Worm (Caenorhabditis elegans) whole organism, L2 larva: ENCODE measurements around the gene T18D3.1.
A peak's percentile ranks its signal among the peaks of the same experiment; 100 is the strongest.

Experiments used
- C34F6.9 ChIP-seq: fragments of 150-350 bp; optimal IDR thresholded peaks from 2 replicates; lab custom pipeline; 2014; ENCODE audit warnings: missing biosample characterization, missing genetic modification characterization
- F13H6.1 ChIP-seq: sonication (generic microtip); optimal IDR thresholded peaks from 2 replicates; lab custom pipeline; 2016; ENCODE audit warnings: missing genetic modification characterization, missing compliant biosample characterization
- R02D3.7 ChIP-seq: fragments of 150-350 bp; optimal IDR thresholded peaks from 2 replicates; lab custom pipeline; 2014; ENCODE audit warnings: missing biosample characterization, missing genetic modification characterization
- Y55F3AM.14 ChIP-seq: fragments of 200-800 bp; sonication (Bioruptor generic); optimal IDR thresholded peaks from 2 replicates; lab custom pipeline; 2018; ENCODE audit warnings: mild to moderate bottlenecking, missing genetic modification characterization, missing compliant biosample characterization
- ZK546.5 ChIP-seq: sonication (generic microtip); optimal IDR thresholded peaks from 2 replicates; lab custom pipeline; 2017; ENCODE audit warnings: missing biosample characterization, missing genetic modification characterization
- alr-1 ChIP-seq: fragments of 150-350 bp; optimal IDR thresholded peaks from 2 replicates; lab custom pipeline; 2014; ENCODE audit warnings: missing biosample characterization, missing genetic modification characterization
- aly-2 ChIP-seq: fragments of 150-350 bp; optimal IDR thresholded peaks from 2 replicates; lab custom pipeline; 2014; ENCODE audit warnings: missing biosample characterization, missing genetic modification characterization
- ama-1 ChIP-seq: fragments of 150-350 bp; optimal IDR thresholded peaks from 2 replicates; lab custom pipeline; 2018; ENCODE audit warnings: inconsistent platforms
- ceh-16 ChIP-seq: fragments of 150-350 bp; optimal IDR thresholded peaks from 2 replicates; lab custom pipeline; 2014; ENCODE audit warnings: missing biosample characterization, missing genetic modification characterization
- ceh-82 ChIP-seq: fragments of 150-350 bp; optimal IDR thresholded peaks from 2 replicates; lab custom pipeline; 2014; ENCODE audit warnings: missing biosample characterization, missing genetic modification characterization
- crh-2 ChIP-seq: sonication (generic microtip); optimal IDR thresholded peaks from 2 replicates; lab custom pipeline; 2017; ENCODE audit warnings: missing biosample characterization, missing genetic modification characterization
- dmd-4 ChIP-seq: sonication (generic microtip); optimal IDR thresholded peaks from 2 replicates; lab custom pipeline; 2017; ENCODE audit warnings: missing biosample characterization, missing genetic modification characterization
- egl-27 ChIP-seq: sonication (generic microtip); optimal IDR thresholded peaks from 3 replicates; lab custom pipeline; 2017; ENCODE audit warnings: missing biosample characterization, missing genetic modification reagents, missing genetic modification characterization
- elt-1 ChIP-seq: fragments of 150-350 bp; optimal IDR thresholded peaks from 2 replicates; lab custom pipeline; 2014; ENCODE audit warnings: missing biosample characterization, missing genetic modification characterization
- elt-3 ChIP-seq: sonication (generic microtip); optimal IDR thresholded peaks from 2 replicates; lab custom pipeline; 2017; ENCODE audit warnings: missing biosample characterization, missing genetic modification characterization
- fos-1 ChIP-seq: fragments of 150-350 bp; optimal IDR thresholded peaks from 2 replicates; lab custom pipeline; 2014; ENCODE audit warnings: missing biosample characterization, missing genetic modification characterization
- gmeb-1 ChIP-seq: fragments of 150-350 bp; optimal IDR thresholded peaks from 2 replicates; lab custom pipeline; 2014; ENCODE audit warnings: missing biosample characterization, missing genetic modification characterization
- lin-11 ChIP-seq: fragments of 150-350 bp; sonication (generic microtip); optimal IDR thresholded peaks from 2 replicates; lab custom pipeline; 2014; ENCODE audit warnings: missing biosample characterization, missing genetic modification characterization, inconsistent platforms, mixed read lengths
- lin-13 ChIP-seq: fragments of 150-350 bp; optimal IDR thresholded peaks from 2 replicates; lab custom pipeline; 2014; ENCODE audit warnings: missing biosample characterization, missing genetic modification reagents, missing genetic modification characterization
- lin-39 ChIP-seq: fragments of 150-350 bp; optimal IDR thresholded peaks from 2 replicates; lab custom pipeline; 2014; ENCODE audit warnings: missing biosample characterization, missing genetic modification reagents, missing genetic modification characterization
- lsy-2 ChIP-seq, 2 experiments: fragments of 150-350 bp in 1 of 2; sonication (generic microtip) in 1 of 2; optimal IDR thresholded peaks; 2 replicates each; lab custom pipeline; 2014 to 2017; ENCODE audit warnings: missing biosample characterization in 2 of 2, missing genetic modification characterization in 2 of 2
- mab-5 ChIP-seq: fragments of 150-350 bp; optimal IDR thresholded peaks from 2 replicates; lab custom pipeline; 2014; ENCODE audit warnings: missing biosample characterization, missing genetic modification characterization
- mbf-1 ChIP-seq: sonication (generic microtip); optimal IDR thresholded peaks from 2 replicates; lab custom pipeline; 2017; ENCODE audit warnings: missing biosample characterization, missing genetic modification characterization
- mdl-1 ChIP-seq, 2 experiments: fragments of 150-350 bp in 1 of 2; sonication (generic microtip) in 1 of 2; optimal IDR thresholded peaks; 2 replicates each; lab custom pipeline; 2017; ENCODE audit warnings: missing biosample characterization in 2 of 2, missing genetic modification characterization in 2 of 2
- nhr-10 ChIP-seq: sonication (generic microtip); optimal IDR thresholded peaks from 2 replicates; lab custom pipeline; 2017; ENCODE audit warnings: missing biosample characterization, missing genetic modification characterization
- nhr-11 ChIP-seq: fragments of 150-350 bp; optimal IDR thresholded peaks from 2 replicates; lab custom pipeline; 2014; ENCODE audit warnings: missing biosample characterization, missing genetic modification characterization
- nhr-12 ChIP-seq: fragments of 150-350 bp; optimal IDR thresholded peaks from 2 replicates; lab custom pipeline; 2014; ENCODE audit warnings: missing biosample characterization, missing genetic modification characterization
- nhr-129 ChIP-seq: fragments of 150-350 bp; optimal IDR thresholded peaks from 2 replicates; lab custom pipeline; 2014; ENCODE audit warnings: missing biosample characterization, missing genetic modification characterization
- nhr-21 ChIP-seq: fragments of 150-350 bp; optimal IDR thresholded peaks from 2 replicates; lab custom pipeline; 2014; ENCODE audit warnings: missing biosample characterization, missing genetic modification characterization
- nhr-23 ChIP-seq: fragments of 150-350 bp; optimal IDR thresholded peaks from 2 replicates; lab custom pipeline; 2014; ENCODE audit warnings: missing biosample characterization, missing genetic modification reagents, missing genetic modification characterization
- nhr-25 ChIP-seq: fragments of 150-350 bp; sonication (generic microtip); optimal IDR thresholded peaks from 3 replicates; lab custom pipeline; 2014; ENCODE audit warnings: missing biosample characterization, missing genetic modification characterization
- nhr-6 ChIP-seq: fragments of 150-350 bp; optimal IDR thresholded peaks from 2 replicates; lab custom pipeline; 2014; ENCODE audit warnings: missing biosample characterization, missing genetic modification characterization
- nhr-77 ChIP-seq: fragments of 150-350 bp; optimal IDR thresholded peaks from 2 replicates; lab custom pipeline; 2014; ENCODE audit warnings: missing biosample characterization, missing genetic modification characterization
- peb-1 ChIP-seq: fragments of 150-350 bp; optimal IDR thresholded peaks from 2 replicates; lab custom pipeline; 2014; ENCODE audit warnings: missing biosample characterization, missing genetic modification characterization
- sem-4 ChIP-seq: fragments of 150-350 bp; optimal IDR thresholded peaks from 2 replicates; lab custom pipeline; 2014; ENCODE audit warnings: missing biosample characterization, missing genetic modification reagents, missing genetic modification characterization
- skn-1 ChIP-seq: sonication (generic microtip); optimal IDR thresholded peaks from 2 replicates; lab custom pipeline; 2017; ENCODE audit warnings: missing biosample characterization, missing genetic modification characterization
- sma-3 ChIP-seq: sonication (generic microtip); optimal IDR thresholded peaks from 2 replicates; lab custom pipeline; 2016; ENCODE audit warnings: missing genetic modification reagents, missing genetic modification characterization, missing compliant biosample characterization
- snpc-4 ChIP-seq: fragments of 150-350 bp; optimal IDR thresholded peaks from 2 replicates; lab custom pipeline; 2014; ENCODE audit warnings: missing biosample characterization, missing genetic modification characterization
- unc-55 ChIP-seq: fragments of 150-350 bp; sonication (generic microtip); optimal IDR thresholded peaks from 3 replicates; lab custom pipeline; 2014; ENCODE audit warnings: missing biosample characterization, missing genetic modification reagents, missing genetic modification characterization
- zag-1 ChIP-seq: fragments of 150-350 bp; optimal IDR thresholded peaks from 2 replicates; lab custom pipeline; 2014; ENCODE audit warnings: missing biosample characterization, missing genetic modification characterization
- ztf-1 ChIP-seq: fragments of 200-800 bp; sonication (Bioruptor generic); conservative IDR thresholded peaks from 2 replicates; pipeline ENCODE4 v1.3.6; 2022; ENCODE audit warnings: missing genetic modification characterization, missing compliant biosample characterization
- ztf-11 ChIP-seq: sonication (generic microtip); optimal IDR thresholded peaks from 2 replicates; lab custom pipeline; 2017; ENCODE audit warnings: missing biosample characterization, missing genetic modification characterization
- ztf-4 ChIP-seq: fragments of 150-350 bp; optimal IDR thresholded peaks from 2 replicates; lab custom pipeline; 2014; ENCODE audit warnings: missing biosample characterization, missing genetic modification characterization

The T18D3.1 gene

DNA sequence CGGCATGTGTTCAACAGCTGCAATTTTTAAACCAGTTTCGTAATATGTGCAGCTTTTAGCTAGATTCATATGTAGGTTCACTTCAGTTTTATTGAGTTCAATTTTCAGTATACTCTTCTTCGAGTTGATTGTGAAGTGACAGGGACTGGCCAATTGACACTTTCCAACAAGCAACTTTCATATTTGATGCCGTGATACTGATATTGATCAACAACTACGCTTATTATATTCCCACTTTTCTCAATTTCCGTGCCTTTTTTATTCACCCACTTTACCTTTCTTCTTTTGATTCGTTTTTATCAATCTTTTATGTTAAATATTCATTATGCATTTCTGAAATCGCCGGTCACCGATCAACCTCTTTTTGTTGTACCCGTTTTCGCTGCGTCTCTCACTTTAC is 29.5 kb downstream of the T18D3.1 start:
- TF ChIP-seq snpc-4 (tag; lab: Kevin White, UChicago), result no peak
- TF ChIP-seq, all 48 proteins: peak for 0

DNA sequence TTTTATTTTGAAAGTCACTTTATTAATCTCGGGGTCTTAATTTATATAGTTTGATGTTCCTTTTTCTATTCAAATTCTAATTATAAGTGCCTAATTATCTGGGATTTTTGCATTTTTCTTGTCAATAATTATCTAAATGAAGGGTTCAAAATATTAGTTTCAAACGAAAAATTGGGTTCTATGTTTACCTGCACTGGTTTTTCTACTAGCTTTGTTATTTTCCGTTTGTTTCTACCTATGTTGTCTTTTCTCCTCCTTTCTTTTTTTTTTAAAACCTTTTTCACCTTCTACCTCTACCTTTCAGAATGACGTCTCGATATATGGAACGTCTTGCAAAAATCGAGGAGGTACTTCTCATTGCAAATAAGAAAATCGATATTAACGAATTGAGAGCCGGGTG is 30.2 kb downstream of the T18D3.1 start, which contains the start of gene tbc-13:
Gene tbc-13 (plus strand): TSS at position 301 of the 400 bp plus-strand sequence.
- no peak for TF ChIP-seq gmeb-1 (tag; lab: Kevin White, UChicago)
- no peak for TF ChIP-seq mdl-1 (tag; optimal IDR thresholded peaks at IDR 0.05; lab: Kevin White, UChicago)
- no peak for TF ChIP-seq zag-1 (tag; lab: Kevin White, UChicago)
- TF ChIP-seq nhr-23, result no peak
- TF ChIP-seq aly-2 (tag; lab: Kevin White, UChicago), result no peak
- no peak for TF ChIP-seq ztf-1 (GFP tag; lab: Robert Waterston, UW)
- no peak for TF ChIP-seq snpc-4 (tag; lab: Kevin White, UChicago)
- TF ChIP-seq peb-1, result no peak
- TF ChIP-seq R02D3.7 (tag; lab: Kevin White, UChicago), result no peak
- TF ChIP-seq elt-1 (tag; lab: Kevin White, UChicago), result no peak
- no peak for TF ChIP-seq sma-3 (GFP tag; lab: Kevin White, UChicago)
- TF ChIP-seq sem-4 (tag; lab: Kevin White, UChicago), result no peak
- TF ChIP-seq Y55F3AM.14 (GFP tag; lab: Kevin White, UChicago), result no peak
- TF ChIP-seq ceh-16 (tag; lab: Kevin White, UChicago), result no peak

DNA sequence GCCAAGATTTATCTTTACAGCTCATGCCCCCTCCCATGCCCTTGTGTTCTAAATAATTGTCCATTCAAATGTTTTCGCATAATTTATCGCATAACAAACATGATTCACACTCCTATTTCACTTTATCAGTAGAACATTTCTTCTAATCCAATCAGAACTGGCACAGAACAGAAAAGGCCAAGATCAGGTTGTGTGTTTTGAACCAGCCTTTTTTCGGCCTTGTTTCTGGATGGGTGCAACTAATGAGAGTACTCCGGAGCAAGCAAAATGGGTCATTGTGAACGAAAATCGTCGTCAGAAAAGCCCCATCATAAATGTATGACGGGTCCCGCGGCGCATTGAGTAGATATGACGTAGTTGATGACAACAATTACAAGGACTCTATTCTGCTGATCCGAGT is 36.6 kb downstream of the T18D3.1 start:
- TF ChIP-seq nhr-6 (tag; lab: Kevin White, UChicago) (no peak), nhr-11 (no peak), lin-13 (GFP tag; lab: Kevin White, UChicago) (no peak), nhr-10 (no peak), F13H6.1 (tag; lab: Kevin White, UChicago) (no peak), mab-5 (tag; lab: Kevin White, UChicago) (no peak), nhr-25 (no peak), egl-27 (tag; lab: Kevin White, UChicago) (no peak), ama-1 (no peak), crh-2 (tag; lab: Kevin White, UChicago) (no peak), C34F6.9 (no peak), lin-39 (no peak), fos-1 (tag; lab: Kevin White, UChicago) (no peak), nhr-12 (tag; lab: Kevin White, UChicago) (no peak), ztf-1 (GFP tag; lab: Robert Waterston, UW) (no peak), elt-3 (tag; lab: Kevin White, UChicago) (no peak), R02D3.7 (tag; lab: Kevin White, UChicago) (no peak), skn-1 (tag; lab: Kevin White, UChicago) (no peak)

DNA sequence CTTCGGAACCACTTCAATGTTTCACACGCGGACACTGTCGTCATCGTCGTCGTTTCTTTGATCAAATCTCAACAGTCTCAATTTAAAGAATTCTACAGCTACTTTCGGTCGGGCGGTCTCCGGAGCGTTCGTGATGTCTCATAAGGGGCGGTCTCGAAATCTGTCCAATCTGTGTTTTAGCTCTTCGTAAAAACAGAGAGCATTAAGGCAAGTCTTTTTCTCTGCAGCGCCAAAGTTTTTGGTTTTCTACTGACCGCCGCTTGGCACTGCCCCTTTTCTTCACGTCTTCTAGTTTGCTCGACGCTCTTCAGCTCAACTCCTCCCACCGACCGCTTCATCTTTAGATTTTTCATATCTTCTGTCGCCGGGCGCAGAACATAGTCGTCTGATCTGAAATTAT is 37.9 kb downstream of the T18D3.1 start, which contains the start of gene lips-1:
Gene lips-1 (plus strand): TSS at position 301 of the 400 bp plus-strand sequence.
- TF ChIP-seq sem-4 (tag; lab: Kevin White, UChicago) (no peak), ama-1 (no peak), ZK546.5 (no peak), unc-55 (no peak), ztf-4 (tag; lab: Kevin White, UChicago) (no peak), aly-2 (tag; lab: Kevin White, UChicago) (no peak), ztf-11 (tag; lab: Kevin White, UChicago) (no peak), mbf-1 (tag; lab: Kevin White, UChicago) (no peak), ceh-16 (tag; lab: Kevin White, UChicago) (no peak), fos-1 (tag; lab: Kevin White, UChicago) (no peak)

DNA sequence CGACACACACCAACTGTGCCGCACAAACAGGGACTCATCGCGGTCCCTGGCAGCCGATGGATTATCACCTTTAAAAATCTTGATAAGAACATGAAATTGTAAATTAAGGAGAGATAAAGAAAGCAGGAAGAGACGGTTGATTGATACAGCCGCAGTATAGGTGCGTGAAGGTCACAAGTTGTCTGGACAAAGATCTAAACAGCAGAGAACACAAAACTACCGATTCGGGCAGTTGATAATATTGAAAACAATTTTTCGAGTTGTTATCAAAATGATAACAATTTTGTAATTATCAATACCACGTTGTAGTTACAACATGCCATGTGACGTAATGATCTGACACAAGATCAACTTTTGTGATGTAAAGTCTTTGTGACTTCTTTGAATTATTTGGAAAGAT is 46.2 kb downstream of the T18D3.1 start:
- TF ChIP-seq C34F6.9 (peak; percentile 39), ztf-11 (tag; lab: Kevin White, UChicago) (no peak), crh-2 (tag; lab: Kevin White, UChicago) (peak; percentile 94), alr-1 (no peak), Y55F3AM.14 (GFP tag; lab: Kevin White, UChicago) (peak; percentile 57), R02D3.7 (tag; lab: Kevin White, UChicago) (no peak), gmeb-1 (tag; lab: Kevin White, UChicago) (peak; percentile 78), zag-1 (tag; lab: Kevin White, UChicago) (no peak), nhr-12 (tag; lab: Kevin White, UChicago) (no peak), elt-1 (tag; lab: Kevin White, UChicago) (peak; percentile 98), lin-13 (GFP tag; lab: Kevin White, UChicago) (peak; percentile 47), lin-39 (no peak), nhr-23 (no peak), mab-5 (tag; lab: Kevin White, UChicago) (no peak), mdl-1 (tag; optimal IDR thresholded peaks at IDR 0.05; lab: Kevin White, UChicago) (peak; percentile 10 to 83), nhr-11 (no peak), peb-1 (no peak), sem-4 (tag; lab: Kevin White, UChicago) (peak; percentile 29), lsy-2 (tag; optimal IDR thresholded peaks at IDR 0.05; lab: Kevin White, UChicago) (peak in 1 of 2 experiments; percentile 78), nhr-77 (tag; lab: Kevin White, UChicago) (no peak), nhr-129 (tag; lab: Kevin White, UChicago) (peak; percentile 88), nhr-6 (tag; lab: Kevin White, UChicago) (peak; percentile 40), ceh-82 (tag; lab: Kevin White, UChicago) (no peak), snpc-4 (tag; lab: Kevin White, UChicago) (no peak), sma-3 (GFP tag; lab: Kevin White, UChicago) (peak; percentile 97), ama-1 (no peak), nhr-21 (tag; lab: Kevin White, UChicago) (peak; percentile 98), dmd-4 (tag; lab: Kevin White, UChicago) (no peak), skn-1 (tag; lab: Kevin White, UChicago) (no peak), mbf-1 (tag; lab: Kevin White, UChicago) (no peak), lin-11 (tag; lab: Kevin White, UChicago) (no peak)
